Fruit fly (Drosophila melanogaster) whole organism, wandering third instar larva: ENCODE data around the gene AttD.

Experiments used
- OdsH ChIP-seq: fragments of 200-800 bp; sonication (Bioruptor generic); optimal IDR thresholded peaks from 2 replicates; lab custom pipeline; 2016; ENCODE audit warnings: missing biosample characterization, mild to moderate bottlenecking, missing genetic modification characterization
- Sp1 ChIP-seq: fragments of 200-800 bp; sonication (Bioruptor generic); optimal IDR thresholded peaks from 3 replicates; lab custom pipeline; 2019; ENCODE audit warnings: missing biosample characterization, mild to moderate bottlenecking, missing genetic modification characterization, moderate library complexity
- h ChIP-seq: fragments of 200-800 bp; sonication (Bioruptor generic); optimal IDR thresholded peaks from 3 replicates; lab custom pipeline; 2016; ENCODE audit warnings: missing biosample characterization, mild to moderate bottlenecking, missing genetic modification characterization
- pan ChIP-seq: fragments of >200 bp; optimal IDR thresholded peaks from 2 replicates; lab custom pipeline; 2017
- psq ChIP-seq: fragments of 200-800 bp; sonication (Bioruptor generic); optimal IDR thresholded peaks from 3 replicates; lab custom pipeline; 2017; ENCODE audit warnings: missing biosample characterization, mild to moderate bottlenecking, missing genetic modification characterization, moderate library complexity
- woc ChIP-seq: sonication (Bioruptor generic); optimal IDR thresholded peaks from 2 replicates; lab custom pipeline; 2016; ENCODE audit warnings: missing biosample characterization, mild to moderate bottlenecking, missing genetic modification characterization

DNA sequence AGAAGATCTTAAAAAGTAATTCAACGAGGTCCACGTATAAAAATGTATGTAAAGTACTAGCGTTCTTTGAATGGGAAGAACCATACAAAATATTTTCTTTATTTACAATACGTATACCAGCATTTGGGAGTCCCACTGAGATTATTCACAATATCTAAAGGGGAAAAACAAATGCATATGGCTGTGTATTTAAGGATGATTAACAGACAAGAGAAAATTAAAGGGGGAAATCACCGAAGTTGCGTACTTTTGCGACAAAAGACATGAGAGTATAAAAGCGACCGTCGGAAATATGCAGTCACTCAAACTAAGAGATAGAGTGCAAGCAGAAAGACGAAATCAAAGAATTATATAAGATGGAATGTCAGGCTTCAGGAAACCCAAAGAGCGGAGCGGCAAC, at the start of gene AttD:
- TF ChIP-seq OdsH (GFP tag; lab: Kevin White, UChicago) (no peak), pan (lab: Kevin White, UChicago) (no peak), psq (GFP tag; lab: Kevin White, UChicago) (no peak), h (GFP tag; lab: Kevin White, UChicago) (no peak), woc (GFP tag; lab: Kevin White, UChicago) (no peak), Sp1 (no peak)
